Fruit fly (Drosophila melanogaster) whole organism, embryonic: Measurements from ENCODE around the gene Nup358.

Experiments
- BEAF-32 ChIP-seq: fragments of 200-800 bp; sonication (Bioruptor generic); optimal IDR thresholded peaks from 3 replicates; lab custom pipeline; 2017; ENCODE audit warnings: missing biosample characterization, missing genetic modification characterization, mild to moderate bottlenecking, moderate library complexity, missing genetic modification reagents
- Bteb2 ChIP-seq: fragments of 200-800 bp; sonication (Bioruptor generic); optimal IDR thresholded peaks from 2 replicates; lab custom pipeline; 2016; ENCODE audit warnings: missing biosample characterization, missing genetic modification characterization
- CG10147 ChIP-seq: fragments of 200-800 bp; sonication (Bioruptor generic); optimal IDR thresholded peaks from 2 replicates; lab custom pipeline; 2019; ENCODE audit warnings: missing biosample characterization, mild to moderate bottlenecking, missing genetic modification characterization, moderate library complexity
- CG10321 ChIP-seq: fragments of 200-800 bp; sonication (Bioruptor generic); IDR thresholded peaks from 2 replicates; pipeline ENCODE4 v1.3.6; 2022; ENCODE audit warnings: missing biosample characterization, missing genetic modification characterization
- CG10462 ChIP-seq: fragments of 200-800 bp; sonication (Bioruptor generic); optimal IDR thresholded peaks from 2 replicates; lab custom pipeline; 2016; ENCODE audit warnings: missing biosample characterization, missing genetic modification characterization
- CG11504 ChIP-seq: fragments of 200-800 bp; sonication (Bioruptor generic); optimal IDR thresholded peaks from 3 replicates; lab custom pipeline; 2019; ENCODE audit warnings: missing biosample characterization, mild to moderate bottlenecking, missing genetic modification characterization, moderate library complexity
- CG1233 ChIP-seq: fragments of 200-800 bp; sonication (Bioruptor generic); optimal IDR thresholded peaks from 4 replicates; lab custom pipeline; 2018; ENCODE audit warnings: missing biosample characterization, mild to moderate bottlenecking, missing genetic modification characterization
- CG12391 ChIP-seq: fragments of 200-800 bp; sonication (Bioruptor generic); optimal IDR thresholded peaks from 3 replicates; lab custom pipeline; 2018; ENCODE audit warnings: missing biosample characterization, mild to moderate bottlenecking, missing genetic modification characterization, moderate library complexity
- CG12942 ChIP-seq: fragments of 200-800 bp; sonication (Bioruptor generic); optimal IDR thresholded peaks from 3 replicates; lab custom pipeline; 2016; ENCODE audit warnings: missing biosample characterization, missing genetic modification characterization
- CG13775 ChIP-seq: fragments of 200-800 bp; sonication (Bioruptor generic); optimal IDR thresholded peaks from 3 replicates; lab custom pipeline; 2017; ENCODE audit warnings: missing biosample characterization, mild to moderate bottlenecking, missing genetic modification characterization
- CG14710 ChIP-seq: fragments of 200-800 bp; sonication (Bioruptor generic); optimal IDR thresholded peaks from 3 replicates; lab custom pipeline; 2019; ENCODE audit warnings: missing biosample characterization, mild to moderate bottlenecking, missing genetic modification characterization, moderate library complexity
- CG15479 ChIP-seq: fragments of 200-800 bp; sonication (Bioruptor generic); optimal IDR thresholded peaks from 3 replicates; lab custom pipeline; 2019; ENCODE audit warnings: missing biosample characterization, mild to moderate bottlenecking, missing genetic modification characterization, moderate library complexity
- CG17385 ChIP-seq: fragments of 200-800 bp; sonication (Bioruptor generic); optimal IDR thresholded peaks from 3 replicates; lab custom pipeline; 2018; ENCODE audit warnings: missing biosample characterization, mild to moderate bottlenecking, missing genetic modification characterization
- CG18011 ChIP-seq: fragments of 200-800 bp; sonication (Bioruptor generic); optimal IDR thresholded peaks from 2 replicates; lab custom pipeline; 2017; ENCODE audit warnings: missing biosample characterization, missing genetic modification characterization, mild to moderate bottlenecking, moderate library complexity, missing genotype
- CG1832 ChIP-seq: fragments of 200-800 bp; sonication (Bioruptor generic); optimal IDR thresholded peaks from 2 replicates; lab custom pipeline; 2017; ENCODE audit warnings: missing biosample characterization, mild to moderate bottlenecking, missing genetic modification characterization, inconsistent platforms
- CG18619 ChIP-seq: fragments of 200-800 bp; sonication (Bioruptor generic); optimal IDR thresholded peaks from 3 replicates; lab custom pipeline; 2017; ENCODE audit warnings: missing biosample characterization, mild to moderate bottlenecking, missing genetic modification characterization
- CG2199 ChIP-seq: fragments of 200-800 bp; sonication (Bioruptor generic); IDR thresholded peaks from 3 replicates; pipeline ENCODE4 v1.3.6; 2022; ENCODE audit warnings: missing biosample characterization, missing genetic modification characterization
- CG2875 ChIP-seq: fragments of 200-800 bp; sonication (Bioruptor generic); optimal IDR thresholded peaks from 2 replicates; lab custom pipeline; 2017; ENCODE audit warnings: missing biosample characterization, mild to moderate bottlenecking, missing genetic modification characterization, missing genetic modification reagents
- CG3065 ChIP-seq: fragments of 200-800 bp; sonication (Bioruptor generic); optimal IDR thresholded peaks from 2 replicates; lab custom pipeline; 2016; ENCODE audit warnings: missing biosample characterization, missing genetic modification characterization
- CG3838 ChIP-seq: fragments of 200-800 bp; sonication (Bioruptor generic); optimal IDR thresholded peaks from 3 replicates; lab custom pipeline; 2016; ENCODE audit warnings: missing biosample characterization, missing genetic modification characterization
- CG4617 ChIP-seq: fragments of 200-800 bp; sonication (Bioruptor generic); optimal IDR thresholded peaks from 3 replicates; lab custom pipeline; 2016; ENCODE audit warnings: missing biosample characterization, missing genetic modification characterization, borderline replicate concordance
- CG6689 ChIP-seq: fragments of 200-800 bp; sonication (Bioruptor generic); IDR thresholded peaks from 2 replicates; pipeline ENCODE4 v1.3.6; 2022; ENCODE audit warnings: missing biosample characterization, missing genetic modification characterization
- CG7372 ChIP-seq: fragments of 200-800 bp; sonication (Bioruptor generic); IDR thresholded peaks from 2 replicates; pipeline ENCODE4 v1.3.6; 2022; ENCODE audit warnings: missing biosample characterization, missing genetic modification characterization
- Dip3 ChIP-seq: fragments of 200-800 bp; sonication (Bioruptor generic); optimal IDR thresholded peaks from 3 replicates; lab custom pipeline; 2016; ENCODE audit warnings: missing biosample characterization, missing genetic modification characterization
- Ets65A ChIP-seq: fragments of 200-800 bp; sonication (Bioruptor generic); peaks from one replicate; lab custom pipeline; 2016; ENCODE audit warnings: missing biosample characterization, missing genetic modification characterization
- HLH3B ChIP-seq: fragments of 200-800 bp; sonication (Bioruptor generic); IDR thresholded peaks from 2 replicates; pipeline ENCODE4 v1.3.6; 2022; ENCODE audit warnings: missing biosample characterization, missing genetic modification characterization
- Hand ChIP-seq: fragments of 200-800 bp; sonication (Bioruptor generic); optimal IDR thresholded peaks from 2 replicates; lab custom pipeline; 2017; ENCODE audit warnings: mild to moderate bottlenecking, missing biosample characterization, missing genetic modification reagents, missing genetic modification characterization
- MESR4 ChIP-seq: fragments of 200-800 bp; sonication (Bioruptor generic); optimal IDR thresholded peaks from 2 replicates; lab custom pipeline; 2018; ENCODE audit warnings: missing biosample characterization, mild to moderate bottlenecking, missing genetic modification characterization, moderate library complexity
- NFAT ChIP-seq: fragments of 200-800 bp; sonication (Bioruptor generic); IDR thresholded peaks from 2 replicates; pipeline ENCODE4 v1.3.6; 2022; ENCODE audit warnings: missing biosample characterization, missing genetic modification characterization
- NfI ChIP-seq: fragments of 200-800 bp; sonication (Bioruptor generic); optimal IDR thresholded peaks from 3 replicates; lab custom pipeline; 2018; ENCODE audit warnings: missing biosample characterization, mild to moderate bottlenecking, missing genetic modification characterization, moderate library complexity
- Scr ChIP-seq: fragments of 200-800 bp; sonication (Bioruptor generic); IDR thresholded peaks from 2 replicates; pipeline ENCODE4 v1.3.6; 2022; ENCODE audit warnings: missing biosample characterization, missing genetic modification characterization; ENCODE audit not compliant: partially characterized antibody
- Sin3A ChIP-seq: fragments of >200 bp; optimal IDR thresholded peaks from 2 replicates; lab custom pipeline; 2018
- Spps ChIP-seq: fragments of 200-800 bp; sonication (Bioruptor generic); optimal IDR thresholded peaks from 2 replicates; lab custom pipeline; 2018; ENCODE audit warnings: missing biosample characterization, mild to moderate bottlenecking, missing genetic modification characterization
- Sry-β ChIP-seq: fragments of 200-800 bp; sonication (Bioruptor generic); optimal IDR thresholded peaks from 2 replicates; lab custom pipeline; 2018; ENCODE audit warnings: missing biosample characterization, mild to moderate bottlenecking, missing genetic modification characterization, moderate library complexity
- bowl ChIP-seq: fragments of 200-800 bp; sonication (Bioruptor generic); IDR thresholded peaks from 2 replicates; pipeline ENCODE4 v1.3.6; 2022; ENCODE audit warnings: missing biosample characterization, missing genetic modification characterization
- cad ChIP-seq: fragments of >200 bp; optimal IDR thresholded peaks from 2 replicates; lab custom pipeline; 2017; ENCODE audit warnings: missing biosample characterization, missing genetic modification characterization
- ems ChIP-seq: fragments of 200-800 bp; sonication (Bioruptor generic); optimal IDR thresholded peaks from 3 replicates; lab custom pipeline; 2016; ENCODE audit warnings: missing biosample characterization, missing genetic modification characterization
- eve ChIP-seq, 2 experiments: fragments of >200 bp; optimal IDR thresholded peaks; 2 replicates each; lab custom pipeline; 2017; ENCODE audit warnings: missing biosample characterization in 2 of 2, missing genetic modification characterization in 2 of 2
- ewg ChIP-seq: fragments of 200-800 bp; sonication (Bioruptor generic); optimal IDR thresholded peaks from 3 replicates; lab custom pipeline; 2017; ENCODE audit warnings: mild to moderate bottlenecking, missing biosample characterization, missing genetic modification reagents, missing genetic modification characterization
- gcm ChIP-seq: fragments of 200-800 bp; sonication (Bioruptor generic); optimal IDR thresholded peaks from 2 replicates; lab custom pipeline; 2019; ENCODE audit warnings: missing biosample characterization, mild to moderate bottlenecking, missing genetic modification characterization, moderate library complexity
- grau ChIP-seq: fragments of 200-800 bp; optimal IDR thresholded peaks from 3 replicates; lab custom pipeline; 2019; ENCODE audit warnings: missing biosample characterization, mild to moderate bottlenecking, missing genetic modification characterization, moderate library complexity
- jing ChIP-seq: fragments of 200-800 bp; sonication (Bioruptor generic); optimal IDR thresholded peaks from 2 replicates; lab custom pipeline; 2018; ENCODE audit warnings: missing biosample characterization, mild to moderate bottlenecking, missing genetic modification characterization
- kay ChIP-seq: fragments of 200-800 bp; sonication (Bioruptor generic); optimal IDR thresholded peaks from 2 replicates; lab custom pipeline; 2016; ENCODE audit warnings: missing biosample characterization, missing genetic modification characterization
- lilli ChIP-seq: fragments of 200-800 bp; sonication (Bioruptor generic); optimal IDR thresholded peaks from 3 replicates; lab custom pipeline; 2016; ENCODE audit warnings: missing biosample characterization, missing genetic modification characterization
- pho ChIP-seq: fragments of 200-800 bp; sonication (Bioruptor generic); optimal IDR thresholded peaks from 2 replicates; lab custom pipeline; 2016; ENCODE audit warnings: missing biosample characterization, missing genetic modification characterization
- sisA ChIP-seq: fragments of 200-800 bp; sonication (Bioruptor generic); IDR thresholded peaks from 2 replicates; pipeline ENCODE4 v1.3.6; 2022; ENCODE audit warnings: missing biosample characterization, missing genetic modification characterization
- slp2 ChIP-seq: fragments of 200-800 bp; sonication (Bioruptor generic); optimal IDR thresholded peaks from 2 replicates; lab custom pipeline; 2016; ENCODE audit warnings: missing biosample characterization, missing genetic modification characterization
- vnd ChIP-seq: fragments of 200-800 bp; sonication (Bioruptor generic); IDR thresholded peaks from 3 replicates; pipeline ENCODE4 v1.3.6; 2022; ENCODE audit warnings: missing biosample characterization, missing genetic modification characterization; ENCODE audit not compliant: partially characterized antibody
- yki ChIP-seq: fragments of >200 bp; optimal IDR thresholded peaks from 3 replicates; lab custom pipeline; 2018
- zf30C ChIP-seq: fragments of 200-800 bp; sonication (Bioruptor generic); optimal IDR thresholded peaks from 3 replicates; lab custom pipeline; 2018; ENCODE audit warnings: missing biosample characterization, mild to moderate bottlenecking, missing genetic modification characterization

Gene Nup358

DNA sequence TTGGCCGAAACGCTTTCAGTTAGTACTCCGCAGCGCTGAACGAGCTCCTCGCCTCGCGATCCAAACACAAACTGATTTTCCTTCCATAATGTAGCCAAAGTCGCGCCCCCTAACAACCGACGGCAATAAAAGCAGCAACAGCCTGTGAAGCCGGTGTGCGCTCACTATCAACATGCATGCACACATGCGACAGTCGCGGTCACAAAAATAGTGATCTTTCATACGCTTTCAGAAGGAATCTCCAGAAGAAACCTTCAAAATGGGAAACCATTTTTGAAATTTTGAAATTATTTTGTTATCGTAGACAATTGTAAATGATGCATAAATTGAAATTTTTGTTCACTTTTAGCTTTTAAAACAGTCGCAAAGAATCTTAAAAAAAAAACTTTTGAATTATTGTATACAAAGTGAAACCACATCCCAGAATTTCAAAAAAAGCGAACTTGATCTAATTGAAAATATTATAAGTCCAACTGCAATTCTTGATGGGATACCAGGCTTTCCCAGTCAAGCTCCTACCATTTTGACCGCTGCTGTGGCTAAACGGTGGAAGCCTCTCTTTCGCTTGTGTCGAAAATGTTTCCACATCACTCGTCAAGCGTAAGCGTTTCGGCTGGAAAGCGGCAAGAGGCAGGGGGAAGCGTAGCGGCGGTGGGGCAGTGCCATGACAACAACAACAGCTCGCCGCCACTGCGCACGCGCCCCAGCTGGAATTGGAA, 16.7 kb upstream of the Nup358 start, which contains the start of gene Cad96Cb (continued):
- TF ChIP-seq CG1832 (GFP tag; lab: Kevin White, UChicago): no peak
- TF ChIP-seq CG15479: no peak
- no peak for TF ChIP-seq yki (lab: Kevin White, UChicago)
- peak; percentile 72 for TF ChIP-seq lilli
- TF ChIP-seq CG4617 (GFP tag; lab: Kevin White, UChicago): peak; percentile 59
- TF ChIP-seq zf30C (GFP tag; lab: Kevin White, UChicago): no peak
- TF ChIP-seq CG6689 (GFP tag; lab: Robert Waterston, UW): peak; percentile 81
- peak; percentile 56 for TF ChIP-seq kay
- TF ChIP-seq NfI (GFP tag; lab: Kevin White, UChicago): peak; percentile 70
- TF ChIP-seq CG7372: peak; percentile 57; the same call in 1 of the 2 replicates
- TF ChIP-seq gcm (GFP tag; lab: Kevin White, UChicago): peak; percentile 86
- no peak for TF ChIP-seq NFAT (GFP tag; lab: Robert Waterston, UW)
- peak; percentile 72 for TF ChIP-seq CG10462 (GFP tag; lab: Kevin White, UChicago)
- peak; percentile 95 for TF ChIP-seq Ets65A (GFP tag; lab: Kevin White, UChicago)
- TF ChIP-seq ewg (GFP tag; lab: Kevin White, UChicago): peak; percentile 75
- peak; percentile 65 for TF ChIP-seq CG3065 (GFP tag; lab: Kevin White, UChicago)
- peak; percentile 93 for TF ChIP-seq CG14710 (tag; lab: Kevin White, UChicago)
- TF ChIP-seq CG10147 (GFP tag; lab: Kevin White, UChicago): peak; percentile 77
- TF ChIP-seq sisA (GFP tag; lab: Robert Waterston, UW): peak; percentile 65
- TF ChIP-seq jing (GFP tag; lab: Kevin White, UChicago): peak; percentile 38
- TF ChIP-seq Sin3A (lab: Kevin White, UChicago): no peak
- no peak for TF ChIP-seq eve (GFP tag; optimal IDR thresholded peaks at IDR 0.05; lab: Kevin White, UChicago)
- peak; percentile 84 for TF ChIP-seq CG13775 (GFP tag; lab: Kevin White, UChicago)
- TF ChIP-seq slp2: peak; percentile 82
- TF ChIP-seq pho: peak; percentile 63
- TF ChIP-seq CG12391: peak; percentile 84
- TF ChIP-seq CG11504 (tag; lab: Kevin White, UChicago): peak; percentile 92
- peak; percentile 20 for TF ChIP-seq Dip3 (GFP tag; lab: Kevin White, UChicago)
- peak; percentile 35 for TF ChIP-seq CG18011 (GFP tag; lab: Kevin White, UChicago)
- TF ChIP-seq Scr (GFP tag; lab: Robert Waterston, UW): no peak
- TF ChIP-seq MESR4 (GFP tag; lab: Kevin White, UChicago): no peak
- peak; percentile 78 for TF ChIP-seq Bteb2
- no peak for TF ChIP-seq bowl (GFP tag; lab: Robert Waterston, UW)
- peak; percentile 76 for TF ChIP-seq ems (GFP tag; lab: Kevin White, UChicago)
- no peak for TF ChIP-seq cad
- no peak for TF ChIP-seq CG2199 (GFP tag; lab: Robert Waterston, UW)
- TF ChIP-seq BEAF-32 (GFP tag; lab: Kevin White, UChicago): no peak
- peak; percentile 82 for TF ChIP-seq CG17385
- TF ChIP-seq CG3838: peak; percentile 28
- peak; percentile 82 for TF ChIP-seq CG18619 (GFP tag; lab: Kevin White, UChicago)
- TF ChIP-seq CG12942 (GFP tag; lab: Kevin White, UChicago): peak; percentile 53
- TF ChIP-seq CG2875 (GFP tag; lab: Kevin White, UChicago): peak; percentile 87
- no peak for TF ChIP-seq vnd
- peak; percentile 81 for TF ChIP-seq grau (tag; lab: Kevin White, UChicago)
- peak; percentile 78 for TF ChIP-seq Spps (tag; lab: Kevin White, UChicago)
- TF ChIP-seq Sry-β (GFP tag; lab: Kevin White, UChicago): peak; percentile 45
- TF ChIP-seq HLH3B (GFP tag; lab: Robert Waterston, UW): peak; percentile 59
- TF ChIP-seq CG1233: peak; percentile 85
- TF ChIP-seq Hand: peak; percentile 20
- no peak for TF ChIP-seq CG10321 (GFP tag; lab: Robert Waterston, UW)
